Worm (Caenorhabditis elegans) whole organism, midembryonic: ENCODE results near the gene nep-13.
A peak's percentile ranks its signal among the peaks of the same experiment; 100 is the strongest.

Experiments used
- T22C8.4 ChIP-seq: fragments of 200-800 bp; sonication (Bioruptor generic); IDR thresholded peaks from 2 replicates; pipeline ENCODE4 v1.3.6; 2022; ENCODE audit warnings: missing genetic modification characterization, missing compliant biosample characterization
- cog-1 ChIP-seq: sonication (generic microtip); optimal IDR thresholded peaks from 2 replicates; lab custom pipeline; 2016; ENCODE audit warnings: missing genetic modification characterization, missing compliant biosample characterization
- flt-1 ChIP-seq: fragments of 200-800 bp; sonication (Bioruptor generic); IDR thresholded peaks from 2 replicates; pipeline ENCODE4 v1.3.6; 2022; ENCODE audit warnings: missing genetic modification characterization, missing compliant biosample characterization
- klf-2 ChIP-seq: fragments of 200-800 bp; sonication (Bioruptor generic); conservative IDR thresholded peaks from 2 replicates; pipeline ENCODE4 v1.3.6; 2022; ENCODE audit warnings: missing genetic modification reagents, missing genetic modification characterization, missing compliant biosample characterization
- med-1 ChIP-seq: sonication (generic microtip); optimal IDR thresholded peaks from 2 replicates; lab custom pipeline; 2017; ENCODE audit warnings: missing genetic modification characterization, mild to moderate bottlenecking, missing compliant biosample characterization, antibody characterized with exemption, missing genetic modification reagents; ENCODE audit not compliant: insufficient read depth
- ref-1 ChIP-seq: fragments of 200-800 bp; sonication (Bioruptor generic); conservative IDR thresholded peaks from 2 replicates; pipeline ENCODE4 v1.3.6; 2022; ENCODE audit warnings: missing genetic modification reagents, missing genetic modification characterization, missing compliant biosample characterization
- tab-1 ChIP-seq: fragments of 200-800 bp; sonication (Bioruptor generic); IDR thresholded peaks from 2 replicates; pipeline ENCODE4 v1.3.6; 2022; ENCODE audit warnings: missing genetic modification characterization, missing compliant biosample characterization
- ztf-23 ChIP-seq: fragments of 200-800 bp; sonication (Bioruptor generic); IDR thresholded peaks from 2 replicates; pipeline ENCODE4 v1.3.6; 2022; ENCODE audit warnings: missing genetic modification reagents, missing genetic modification characterization, missing compliant biosample characterization
- ztf-29 ChIP-seq: fragments of 200-800 bp; sonication (Bioruptor generic); IDR thresholded peaks from 2 replicates; pipeline ENCODE4 v1.3.6; 2022; ENCODE audit warnings: missing genetic modification reagents, missing genetic modification characterization, missing compliant biosample characterization

The nep-13 gene

ce11 chrII:3310957-3311657 lies 28.7 kb downstream of the nep-13 start:
- TF ChIP-seq cog-1 (no peak), ztf-29 (no peak), T22C8.4 (GFP tag; lab: Robert Waterston, UW) (peak; percentile 48)

- TF ChIP-seq ztf-23 (no peak), med-1 (GFP tag; lab: Kevin White, UChicago) (no peak), T22C8.4 (GFP tag; lab: Robert Waterston, UW) (no peak), flt-1 (GFP tag; lab: Robert Waterston, UW) (no peak), cog-1 (no peak), klf-2 (GFP tag; lab: Robert Waterston, UW) (no peak), tab-1 (GFP tag; lab: Robert Waterston, UW) (no peak), ref-1 (GFP tag; lab: Robert Waterston, UW) (no peak), ztf-29 (no peak)
Measured at ce11 chrII:3313442-3313841, 31.0 kb downstream of the nep-13 start, which contains the start of gene F39E9.6. F39E9.6 (minus strand) TSS chrII:3313542.

- TF ChIP-seq flt-1 (GFP tag; lab: Robert Waterston, UW) (no peak), T22C8.4 (GFP tag; lab: Robert Waterston, UW) (no peak), tab-1 (GFP tag; lab: Robert Waterston, UW) (no peak), ztf-23 (no peak), ref-1 (GFP tag; lab: Robert Waterston, UW) (no peak), med-1 (GFP tag; lab: Kevin White, UChicago) (no peak)
Measured at ce11 chrII:3318839-3319238, 36.4 kb downstream of the nep-13 start.

ce11 chrII:3322257-3322656 lies 39.8 kb downstream of the nep-13 start, which contains the start of gene Y46D2A.1:
Y46D2A.1 (plus strand) TSS chrII:3322557.
- TF ChIP-seq flt-1 (GFP tag; lab: Robert Waterston, UW), result no peak
- TF ChIP-seq T22C8.4 (GFP tag; lab: Robert Waterston, UW), result no peak
- TF ChIP-seq cog-1, result no peak
- no peak for TF ChIP-seq klf-2 (GFP tag; lab: Robert Waterston, UW)
- no peak for TF ChIP-seq tab-1 (GFP tag; lab: Robert Waterston, UW)
- TF ChIP-seq ztf-29, result no peak
- no peak for TF ChIP-seq ref-1 (GFP tag; lab: Robert Waterston, UW)
- TF ChIP-seq ztf-23, result no peak
- TF ChIP-seq med-1 (GFP tag; lab: Kevin White, UChicago), result no peak

ce11 chrII:3323179-3323578 lies 40.7 kb downstream of the nep-13 start, which contains the start of gene Y46D2A.2:
Y46D2A.2 (minus strand) TSS chrII:3323279.
- TF ChIP-seq tab-1 (GFP tag; lab: Robert Waterston, UW) (no peak), T22C8.4 (GFP tag; lab: Robert Waterston, UW) (no peak), med-1 (GFP tag; lab: Kevin White, UChicago) (no peak), ref-1 (GFP tag; lab: Robert Waterston, UW) (no peak), ztf-23 (no peak), flt-1 (GFP tag; lab: Robert Waterston, UW) (no peak), cog-1 (no peak), klf-2 (GFP tag; lab: Robert Waterston, UW) (no peak), ztf-29 (no peak)

ce11 chrII:3327104-3327503 lies 44.7 kb downstream of the nep-13 start, which contains the start of gene Y46D2A.3:
Y46D2A.3 (minus strand) TSS chrII:3327204.
- TF ChIP-seq T22C8.4 (GFP tag; lab: Robert Waterston, UW) (no peak), med-1 (GFP tag; lab: Kevin White, UChicago) (no peak), tab-1 (GFP tag; lab: Robert Waterston, UW) (no peak), cog-1 (no peak), flt-1 (GFP tag; lab: Robert Waterston, UW) (no peak), ztf-23 (no peak), ztf-29 (no peak), ref-1 (GFP tag; lab: Robert Waterston, UW) (no peak)

- TF ChIP-seq ztf-29 (no peak), med-1 (GFP tag; lab: Kevin White, UChicago) (no peak), cog-1 (no peak), ref-1 (GFP tag; lab: Robert Waterston, UW) (no peak), ztf-23 (no peak), tab-1 (GFP tag; lab: Robert Waterston, UW) (no peak), klf-2 (GFP tag; lab: Robert Waterston, UW) (no peak), T22C8.4 (GFP tag; lab: Robert Waterston, UW) (no peak), flt-1 (GFP tag; lab: Robert Waterston, UW) (no peak)
Measured at ce11 chrII:3332039-3332438, 49.6 kb downstream of the nep-13 start, which contains the start of gene irld-27. irld-27 (plus strand) TSS chrII:3332339.
